Fruit fly (Drosophila melanogaster): ENCODE results near the gene His4r.
A peak's percentile ranks its signal among the peaks of the same experiment; 100 is the strongest.

His4r gene

DNA sequence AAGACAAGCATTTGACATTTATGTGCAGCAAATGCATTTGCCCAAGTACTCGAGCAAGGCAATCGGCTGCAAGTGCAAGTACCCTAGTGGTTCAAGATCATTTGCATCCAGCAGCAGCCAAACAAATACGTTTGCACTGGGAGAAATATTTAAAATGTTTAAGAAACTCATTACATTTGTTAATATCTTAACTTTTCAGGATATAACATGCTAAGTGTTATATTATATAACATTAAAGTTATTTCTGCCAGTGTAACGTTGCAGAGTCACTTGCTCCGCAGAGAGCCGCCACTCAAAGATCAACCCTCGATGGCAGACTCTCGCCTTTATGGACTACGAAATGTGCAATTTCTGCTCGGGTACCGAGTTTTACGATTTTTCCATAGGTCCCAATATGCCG lies 36.1 kb upstream of the His4r start (continued):
- TF ChIP-seq chif (GFP tag; optimal IDR thresholded peaks at IDR 0.05) (peak; percentile 20 to 25), CG14710 (tag; optimal IDR thresholded peaks at IDR 0.05) (peak; percentile 33), CG14965 (GFP tag; optimal IDR thresholded peaks at IDR 0.05; ENCODE audit: borderline replicate concordance) (no peak), CG8924 (tag; optimal IDR thresholded peaks at IDR 0.05) (peak; percentile 48), CG15696 (tag; optimal IDR thresholded peaks at IDR 0.05) (peak; percentile 75), CG17361 (GFP tag; IDR thresholded peaks at IDR 0.05) (no peak), CG30020 (tag; optimal IDR thresholded peaks at IDR 0.05) (no peak), mld (GFP tag; IDR thresholded peaks at IDR 0.05; ENCODE audit: partially characterized antibody) (no peak), ham (GFP tag; IDR thresholded peaks at IDR 0.05) (no peak), dan (GFP tag; IDR thresholded peaks at IDR 0.05) (no peak), CG17829 (tag; optimal IDR thresholded peaks at IDR 0.05) (peak; percentile 39), bsh (GFP tag; optimal IDR thresholded peaks at IDR 0.05) (peak in 1 of 2 experiments; percentile 37), Atf6 (GFP tag; IDR thresholded peaks at IDR 0.05) (no peak), zf30C (GFP tag; optimal IDR thresholded peaks at IDR 0.05) (peak; percentile 94), CG10959 (GFP tag; IDR thresholded peaks at IDR 0.05) (peak; percentile 51), odd (GFP tag; optimal IDR thresholded peaks at IDR 0.05) (no peak), Oaz (GFP tag; IDR thresholded peaks at IDR 0.05) (no peak), tll (GFP tag; optimal IDR thresholded peaks at IDR 0.05) (peak in 1 of 2 experiments; percentile 16), vvl (GFP tag; IDR thresholded peaks at IDR 0.05) (peak; percentile 49; the same call in 1 of the 2 replicates), CG10209 (GFP tag; optimal IDR thresholded peaks at IDR 0.05) (peak; percentile 12), CG1603 (tag; optimal IDR thresholded peaks at IDR 0.05) (peak; percentile 51), CG10267 (tag; optimal IDR thresholded peaks at IDR 0.05) (peak; percentile 17), CG8388 (GFP tag; optimal IDR thresholded peaks at IDR 0.05) (peak; percentile 14), Hr51 (GFP tag; optimal IDR thresholded peaks at IDR 0.05) (no peak), phol (tag; optimal IDR thresholded peaks at IDR 0.05) (peak; percentile 27), Blimp-1 (GFP tag; optimal IDR thresholded peaks at IDR 0.05) (no peak), dmrt11E (tag; optimal IDR thresholded peaks at IDR 0.05) (peak; percentile 74), twi (tag; optimal IDR thresholded peaks at IDR 0.05) (peak; percentile 90), ab (GFP tag; optimal IDR thresholded peaks at IDR 0.05) (no peak), CG13123 (GFP tag; optimal IDR thresholded peaks at IDR 0.05) (no peak), dm (GFP tag; optimal IDR thresholded peaks at IDR 0.05) (no peak), Xrp1 (GFP tag; IDR thresholded peaks at IDR 0.05) (peak; percentile 75), crol (GFP tag; IDR thresholded peaks at IDR 0.05) (peak; percentile 23; the same call in 1 of the 2 replicates), CG2202 (tag; optimal IDR thresholded peaks at IDR 0.05) (no peak), CG18262 (tag; optimal IDR thresholded peaks at IDR 0.05) (peak; percentile 41), GATAe (GFP tag; conservative IDR thresholded peaks at IDR 0.05) (no peak), gem (tag; optimal IDR thresholded peaks at IDR 0.05) (peak; percentile 40), prd (optimal IDR thresholded peaks at IDR 0.05) (no peak), prd (GFP tag; IDR thresholded peaks at IDR 0.05) (peak; percentile 69; the same call in 2 of the 3 replicates), lab (GFP tag; optimal IDR thresholded peaks at IDR 0.05) (no peak), tin (GFP tag; optimal IDR thresholded peaks at IDR 0.05) (peak; percentile 6), CG2199 (GFP tag; IDR thresholded peaks at IDR 0.05) (0 out of 3 replicates have a peak, but pooled peaks have one; percentile 7), lola (GFP tag; optimal IDR thresholded peaks at IDR 0.05) (peak in 1 of 3 experiments; percentile 39), stc (GFP tag; IDR thresholded peaks at IDR 0.05) (no peak)
